Worm (Caenorhabditis elegans) whole organism, L3 larva: Measurements from ENCODE around the gene lido-18.

Experiments
- egl-27 ChIP-seq: sonication (generic microtip); optimal IDR thresholded peaks from 4 replicates; lab custom pipeline; 2017; ENCODE audit warnings: missing biosample characterization, missing genetic modification reagents, missing genetic modification characterization
- pha-4 ChIP-seq: fragments of 150-350 bp; optimal IDR thresholded peaks from 2 replicates; lab custom pipeline; 2014; ENCODE audit warnings: missing biosample characterization, missing genetic modification reagents, missing genetic modification characterization

- no peak for TF ChIP-seq pha-4 (tag; lab: Kevin White, UChicago)
- no peak for TF ChIP-seq egl-27
These were observed 3.9 kb downstream of the lido-18 start for ce11 chrIII:7665928-7666327.
